Worm (Caenorhabditis elegans) whole organism, L2 larva: ENCODE data around the gene mpz-5.
A peak's percentile ranks its signal among the peaks of the same experiment; 100 is the strongest.

Experiments used
- C34F6.9 ChIP-seq: fragments of 150-350 bp; optimal IDR thresholded peaks from 2 replicates; lab custom pipeline; 2014; ENCODE audit warnings: missing biosample characterization, missing genetic modification characterization
- F13H6.1 ChIP-seq: sonication (generic microtip); optimal IDR thresholded peaks from 2 replicates; lab custom pipeline; 2016; ENCODE audit warnings: missing genetic modification characterization, missing compliant biosample characterization
- R02D3.7 ChIP-seq: fragments of 150-350 bp; optimal IDR thresholded peaks from 2 replicates; lab custom pipeline; 2014; ENCODE audit warnings: missing biosample characterization, missing genetic modification characterization
- Y55F3AM.14 ChIP-seq: fragments of 200-800 bp; sonication (Bioruptor generic); optimal IDR thresholded peaks from 2 replicates; lab custom pipeline; 2018; ENCODE audit warnings: mild to moderate bottlenecking, missing genetic modification characterization, missing compliant biosample characterization
- ZK546.5 ChIP-seq: sonication (generic microtip); optimal IDR thresholded peaks from 2 replicates; lab custom pipeline; 2017; ENCODE audit warnings: missing biosample characterization, missing genetic modification characterization
- alr-1 ChIP-seq: fragments of 150-350 bp; optimal IDR thresholded peaks from 2 replicates; lab custom pipeline; 2014; ENCODE audit warnings: missing biosample characterization, missing genetic modification characterization
- aly-2 ChIP-seq: fragments of 150-350 bp; optimal IDR thresholded peaks from 2 replicates; lab custom pipeline; 2014; ENCODE audit warnings: missing biosample characterization, missing genetic modification characterization
- ama-1 ChIP-seq: fragments of 150-350 bp; optimal IDR thresholded peaks from 2 replicates; lab custom pipeline; 2018; ENCODE audit warnings: inconsistent platforms
- blmp-1 ChIP-seq: sonication (generic microtip); optimal IDR thresholded peaks from 2 replicates; lab custom pipeline; 2017; ENCODE audit warnings: missing genetic modification characterization, mild to moderate bottlenecking, missing compliant biosample characterization, antibody characterized with exemption, moderate library complexity; ENCODE audit not compliant: insufficient read depth
- ceh-82 ChIP-seq: fragments of 150-350 bp; optimal IDR thresholded peaks from 2 replicates; lab custom pipeline; 2014; ENCODE audit warnings: missing biosample characterization, missing genetic modification characterization
- crh-2 ChIP-seq: sonication (generic microtip); optimal IDR thresholded peaks from 2 replicates; lab custom pipeline; 2017; ENCODE audit warnings: missing biosample characterization, missing genetic modification characterization
- dmd-4 ChIP-seq: sonication (generic microtip); optimal IDR thresholded peaks from 2 replicates; lab custom pipeline; 2017; ENCODE audit warnings: missing biosample characterization, missing genetic modification characterization
- egl-27 ChIP-seq: sonication (generic microtip); optimal IDR thresholded peaks from 3 replicates; lab custom pipeline; 2017; ENCODE audit warnings: missing biosample characterization, missing genetic modification reagents, missing genetic modification characterization
- fos-1 ChIP-seq: fragments of 150-350 bp; optimal IDR thresholded peaks from 2 replicates; lab custom pipeline; 2014; ENCODE audit warnings: missing biosample characterization, missing genetic modification characterization
- gmeb-1 ChIP-seq: fragments of 150-350 bp; optimal IDR thresholded peaks from 2 replicates; lab custom pipeline; 2014; ENCODE audit warnings: missing biosample characterization, missing genetic modification characterization
- lin-11 ChIP-seq: fragments of 150-350 bp; sonication (generic microtip); optimal IDR thresholded peaks from 2 replicates; lab custom pipeline; 2014; ENCODE audit warnings: missing biosample characterization, missing genetic modification characterization, inconsistent platforms, mixed read lengths
- lin-13 ChIP-seq: fragments of 150-350 bp; optimal IDR thresholded peaks from 2 replicates; lab custom pipeline; 2014; ENCODE audit warnings: missing biosample characterization, missing genetic modification reagents, missing genetic modification characterization
- lsy-2 ChIP-seq, 2 experiments: fragments of 150-350 bp in 1 of 2; sonication (generic microtip) in 1 of 2; optimal IDR thresholded peaks; 2 replicates each; lab custom pipeline; 2014 to 2017; ENCODE audit warnings: missing biosample characterization in 2 of 2, missing genetic modification characterization in 2 of 2
- mab-5 ChIP-seq: fragments of 150-350 bp; optimal IDR thresholded peaks from 2 replicates; lab custom pipeline; 2014; ENCODE audit warnings: missing biosample characterization, missing genetic modification characterization
- mbf-1 ChIP-seq: sonication (generic microtip); optimal IDR thresholded peaks from 2 replicates; lab custom pipeline; 2017; ENCODE audit warnings: missing biosample characterization, missing genetic modification characterization
- mdl-1 ChIP-seq, 2 experiments: fragments of 150-350 bp in 1 of 2; sonication (generic microtip) in 1 of 2; optimal IDR thresholded peaks; 2 replicates each; lab custom pipeline; 2017; ENCODE audit warnings: missing biosample characterization in 2 of 2, missing genetic modification characterization in 2 of 2
- nhr-10 ChIP-seq: sonication (generic microtip); optimal IDR thresholded peaks from 2 replicates; lab custom pipeline; 2017; ENCODE audit warnings: missing biosample characterization, missing genetic modification characterization
- nhr-11 ChIP-seq: fragments of 150-350 bp; optimal IDR thresholded peaks from 2 replicates; lab custom pipeline; 2014; ENCODE audit warnings: missing biosample characterization, missing genetic modification characterization
- nhr-12 ChIP-seq: fragments of 150-350 bp; optimal IDR thresholded peaks from 2 replicates; lab custom pipeline; 2014; ENCODE audit warnings: missing biosample characterization, missing genetic modification characterization
- nhr-129 ChIP-seq: fragments of 150-350 bp; optimal IDR thresholded peaks from 2 replicates; lab custom pipeline; 2014; ENCODE audit warnings: missing biosample characterization, missing genetic modification characterization
- nhr-21 ChIP-seq: fragments of 150-350 bp; optimal IDR thresholded peaks from 2 replicates; lab custom pipeline; 2014; ENCODE audit warnings: missing biosample characterization, missing genetic modification characterization
- nhr-23 ChIP-seq: fragments of 150-350 bp; optimal IDR thresholded peaks from 2 replicates; lab custom pipeline; 2014; ENCODE audit warnings: missing biosample characterization, missing genetic modification reagents, missing genetic modification characterization
- nhr-237 ChIP-seq: fragments of 150-350 bp; optimal IDR thresholded peaks from 2 replicates; lab custom pipeline; 2014; ENCODE audit warnings: missing biosample characterization, missing genetic modification characterization
- nhr-25 ChIP-seq: fragments of 150-350 bp; sonication (generic microtip); optimal IDR thresholded peaks from 3 replicates; lab custom pipeline; 2014; ENCODE audit warnings: missing biosample characterization, missing genetic modification characterization
- skn-1 ChIP-seq: sonication (generic microtip); optimal IDR thresholded peaks from 2 replicates; lab custom pipeline; 2017; ENCODE audit warnings: missing biosample characterization, missing genetic modification characterization
- sma-3 ChIP-seq: sonication (generic microtip); optimal IDR thresholded peaks from 2 replicates; lab custom pipeline; 2016; ENCODE audit warnings: missing genetic modification reagents, missing genetic modification characterization, missing compliant biosample characterization
- sma-9 ChIP-seq, 2 experiments: fragments of 150-350 bp in 1 of 2; sonication (generic microtip) in 1 of 2; optimal IDR thresholded peaks; 2 replicates each; lab custom pipeline; 2014 to 2016; ENCODE audit warnings: missing genetic modification characterization in 2 of 2, mild to moderate bottlenecking in 1 of 2, missing biosample characterization in 1 of 2, missing compliant biosample characterization in 1 of 2, missing genetic modification reagents in 1 of 2, moderate library complexity in 1 of 2
- snpc-4 ChIP-seq: fragments of 150-350 bp; optimal IDR thresholded peaks from 2 replicates; lab custom pipeline; 2014; ENCODE audit warnings: missing biosample characterization, missing genetic modification characterization
- unc-55 ChIP-seq: fragments of 150-350 bp; sonication (generic microtip); optimal IDR thresholded peaks from 3 replicates; lab custom pipeline; 2014; ENCODE audit warnings: missing biosample characterization, missing genetic modification reagents, missing genetic modification characterization
- unc-62 ChIP-seq: fragments of 150-350 bp; optimal IDR thresholded peaks from 2 replicates; lab custom pipeline; 2014; ENCODE audit warnings: missing biosample characterization, missing genetic modification reagents, missing genetic modification characterization
- ztf-1 ChIP-seq: fragments of 200-800 bp; sonication (Bioruptor generic); conservative IDR thresholded peaks from 2 replicates; pipeline ENCODE4 v1.3.6; 2022; ENCODE audit warnings: missing genetic modification characterization, missing compliant biosample characterization
- ztf-4 ChIP-seq: fragments of 150-350 bp; optimal IDR thresholded peaks from 2 replicates; lab custom pipeline; 2014; ENCODE audit warnings: missing biosample characterization, missing genetic modification characterization

Gene mpz-5

ce11 chrIV:10380626-10381025 lies 7.0 kb upstream of the mpz-5 start (continued):
- TF ChIP-seq sma-9 (GFP tag; optimal IDR thresholded peaks at IDR 0.05; lab: Kevin White, UChicago), result peak; percentile 63
- no peak for TF ChIP-seq sma-9 (tag; optimal IDR thresholded peaks at IDR 0.05; lab: Kevin White, UChicago)
- TF ChIP-seq mdl-1 (tag; optimal IDR thresholded peaks at IDR 0.05; lab: Kevin White, UChicago), result peak; percentile 1 to 76
- peak; percentile 66 for TF ChIP-seq nhr-129 (tag; lab: Kevin White, UChicago)
- peak; percentile 24 for TF ChIP-seq snpc-4
- peak; percentile 71 for TF ChIP-seq nhr-21 (tag; lab: Kevin White, UChicago)
- no peak for TF ChIP-seq nhr-10 (tag; lab: Kevin White, UChicago)
- TF ChIP-seq unc-55 (GFP tag; lab: Kevin White, UChicago), result no peak
- no peak for TF ChIP-seq ztf-4 (tag; lab: Kevin White, UChicago)
- no peak for TF ChIP-seq mbf-1 (tag; lab: Kevin White, UChicago)
- TF ChIP-seq C34F6.9 (tag; lab: Kevin White, UChicago), result peak; percentile 79
- TF ChIP-seq blmp-1 (tag; lab: Kevin White, UChicago), result no peak
- TF ChIP-seq egl-27 (tag; lab: Kevin White, UChicago), result no peak
- no peak for TF ChIP-seq ZK546.5 (tag; lab: Kevin White, UChicago)
- TF ChIP-seq aly-2, result no peak
- TF ChIP-seq F13H6.1 (tag; lab: Kevin White, UChicago), result no peak
- no peak for TF ChIP-seq mab-5
- no peak for TF ChIP-seq fos-1 (tag; lab: Kevin White, UChicago)
- no peak for TF ChIP-seq nhr-237 (tag; lab: Kevin White, UChicago)
- TF ChIP-seq sma-3 (GFP tag; lab: Kevin White, UChicago), result peak; percentile 53
- TF ChIP-seq nhr-12 (tag; lab: Kevin White, UChicago), result no peak
- TF ChIP-seq, all 48 proteins: peak for 12

- TF ChIP-seq unc-62 (GFP tag; lab: Kevin White, UChicago) (no peak), mab-5 (no peak), lin-13 (GFP tag; lab: Kevin White, UChicago) (no peak), fos-1 (tag; lab: Kevin White, UChicago) (no peak), gmeb-1 (no peak), snpc-4 (no peak), nhr-11 (tag; lab: Kevin White, UChicago) (no peak), mbf-1 (tag; lab: Kevin White, UChicago) (no peak), nhr-12 (tag; lab: Kevin White, UChicago) (no peak), alr-1 (tag; lab: Kevin White, UChicago) (no peak), skn-1 (tag; lab: Kevin White, UChicago) (no peak)
These were observed 979 bp upstream of the mpz-5 start, which contains the start of gene mask-1 for ce11 chrIV:10374601-10375000. mask-1 (plus strand) TSS chrIV:10374901.

ce11 chrIV:10368326-10368725 lies 5.3 kb downstream of the mpz-5 start, which contains the start of gene iars-1:
iars-1 (plus strand) TSS chrIV:10368601.
- TF ChIP-seq nhr-11 (tag; lab: Kevin White, UChicago), result no peak
- no peak for TF ChIP-seq alr-1 (tag; lab: Kevin White, UChicago)
- no peak for TF ChIP-seq Y55F3AM.14 (GFP tag; lab: Kevin White, UChicago)
- TF ChIP-seq nhr-129 (tag; lab: Kevin White, UChicago), result peak; percentile 11
- no peak for TF ChIP-seq fos-1 (tag; lab: Kevin White, UChicago)
- no peak for TF ChIP-seq ama-1 (lab: Kevin White, UChicago)
- no peak for TF ChIP-seq mdl-1 (tag; optimal IDR thresholded peaks at IDR 0.05; lab: Kevin White, UChicago)
- TF ChIP-seq ceh-82 (tag; lab: Kevin White, UChicago), result no peak

- TF ChIP-seq lin-11 (tag; lab: Kevin White, UChicago) (no peak), lsy-2 (tag; optimal IDR thresholded peaks at IDR 0.05; lab: Kevin White, UChicago) (peak in 1 of 2 experiments; percentile 62), crh-2 (no peak), unc-55 (GFP tag; lab: Kevin White, UChicago) (peak; percentile 58), C34F6.9 (tag; lab: Kevin White, UChicago) (peak; percentile 53)
These were observed 5.8 kb downstream of the mpz-5 start, which contains the start of gene pges-2 for ce11 chrIV:10367740-10368246. pges-2 (minus strand) TSS chrIV:10367790.

ce11 chrIV:10366018-10366417 lies 7.6 kb downstream of the mpz-5 start, which contains the start of gene sir-2.1:
sir-2.1 (minus strand) TSS chrIV:10366229.
- no peak for TF ChIP-seq R02D3.7 (tag; lab: Kevin White, UChicago)
- TF ChIP-seq nhr-23 (tag; lab: Kevin White, UChicago), result no peak
- TF ChIP-seq egl-27 (tag; lab: Kevin White, UChicago), result no peak
- TF ChIP-seq sma-3 (GFP tag; lab: Kevin White, UChicago), result peak; percentile 49
- peak; percentile 29 for TF ChIP-seq nhr-25
- TF ChIP-seq C34F6.9 (tag; lab: Kevin White, UChicago), result peak; percentile 64
- peak in 1 of 2 experiments; percentile 69 for TF ChIP-seq lsy-2 (tag; optimal IDR thresholded peaks at IDR 0.05; lab: Kevin White, UChicago)
- peak; percentile 40 for TF ChIP-seq F13H6.1 (tag; lab: Kevin White, UChicago)
- peak; percentile 54 for TF ChIP-seq nhr-129 (tag; lab: Kevin White, UChicago)
- no peak for TF ChIP-seq skn-1 (tag; lab: Kevin White, UChicago)
- peak; percentile 53 for TF ChIP-seq sma-9 (GFP tag; optimal IDR thresholded peaks at IDR 0.05; lab: Kevin White, UChicago)
- no peak for TF ChIP-seq sma-9 (tag; optimal IDR thresholded peaks at IDR 0.05; lab: Kevin White, UChicago)
- peak; percentile 83 for TF ChIP-seq crh-2
- no peak for TF ChIP-seq ztf-1 (GFP tag; lab: Robert Waterston, UW)
- peak; percentile 67 for TF ChIP-seq gmeb-1
- TF ChIP-seq unc-55 (GFP tag; lab: Kevin White, UChicago), result peak; percentile 54
- TF ChIP-seq dmd-4 (tag; lab: Kevin White, UChicago), result no peak
- TF ChIP-seq, all 48 proteins: peak for 10
